Worm (Caenorhabditis elegans): ENCODE measurements around the gene adr-2.

Gene adr-2

ce11 chrIII:7184022-7184421, 48.7 kb downstream of the adr-2 start, which contains the start of gene yju-2 (continued):
- no peak for TF ChIP-seq ZK185.1 (tag; optimal IDR thresholded peaks at IDR 0.05; ENCODE audit: poor library complexity, severe bottlenecking)
- TF ChIP-seq D2030.7 (GFP tag; IDR thresholded peaks at IDR 0.05): no peak
- TF ChIP-seq dox-1 (GFP tag; IDR thresholded peaks at IDR 0.05): no peak
- peak; percentile 3 for TF ChIP-seq madf-10 (tag; optimal IDR thresholded peaks at IDR 0.05)
- no peak for TF ChIP-seq hmg-20 (GFP tag; IDR thresholded peaks at IDR 0.05)
- TF ChIP-seq ceh-79 (tag; optimal IDR thresholded peaks at IDR 0.05): no peak
- no peak for TF ChIP-seq Y67H2A.10 (GFP tag; conservative IDR thresholded peaks at IDR 0.05)

- TF ChIP-seq attf-5 (GFP tag; optimal IDR thresholded peaks at IDR 0.05) (peak; percentile 89), ceh-27 (GFP tag; optimal IDR thresholded peaks at IDR 0.05) (peak; percentile 23), pbrm-1 (GFP tag; IDR thresholded peaks at IDR 0.05) (peak; percentile 43; the same call in 1 of the 2 replicates), D2030.7 (GFP tag; IDR thresholded peaks at IDR 0.05) (peak; percentile 27; the same call in 1 of the 2 replicates), lin-54 (GFP tag; optimal IDR thresholded peaks at IDR 0.05) (peak; percentile 42), lin-35 (GFP tag; optimal IDR thresholded peaks at IDR 0.05) (peak in 1 of 3 experiments; percentile 28), hlh-26 (GFP tag; conservative IDR thresholded peaks at IDR 0.05) (no peak), snpc-3.4 (tag; optimal IDR thresholded peaks at IDR 0.05) (peak; percentile 9), lir-1 (GFP tag; conservative IDR thresholded peaks at IDR 0.05) (no peak), ceh-100 (GFP tag; IDR thresholded peaks at IDR 0.05) (peak; percentile 75), aptf-3 (GFP tag; IDR thresholded peaks at IDR 0.05) (0 out of 2 replicates have a peak, but pooled peaks have one; percentile 76), nhr-120 (GFP tag; IDR thresholded peaks at IDR 0.05) (no peak), tlf-1 (GFP tag; optimal IDR thresholded peaks at IDR 0.05) (peak; percentile 49), ZK185.1 (tag; optimal IDR thresholded peaks at IDR 0.05; ENCODE audit: poor library complexity, severe bottlenecking) (peak; percentile 24), athp-1 (tag; optimal IDR thresholded peaks at IDR 0.05) (peak; percentile 34), mes-4 (tag; optimal IDR thresholded peaks at IDR 0.05) (no peak), F57A8.1 (GFP tag; optimal IDR thresholded peaks at IDR 0.05) (no peak), B0336.3 (GFP tag; IDR thresholded peaks at IDR 0.05) (peak; percentile 70), snpc-4 (GFP tag; optimal IDR thresholded peaks at IDR 0.05) (no peak), snpc-4 (tag; optimal IDR thresholded peaks at IDR 0.05) (peak in 3 of 4 experiments; percentile 3 to 25 (median 9)), unc-130 (GFP tag; optimal IDR thresholded peaks at IDR 0.05) (peak; percentile 29), hmg-1.2 (GFP tag; IDR thresholded peaks at IDR 0.05) (peak; percentile 50), Y53G8AR.9 (GFP tag; conservative IDR thresholded peaks at IDR 0.05) (0 out of 2 replicates have a peak, but pooled peaks have one; percentile 45), F49E8.2 (tag; optimal IDR thresholded peaks at IDR 0.05; ENCODE audit: insufficient read depth) (peak; percentile 71), ekl-4 (GFP tag; IDR thresholded peaks at IDR 0.05) (0 out of 2 replicates have a peak, but pooled peaks have one; percentile 33), lin-26 (GFP tag; IDR thresholded peaks at IDR 0.05) (peak; percentile 64; the same call in 1 of the 2 replicates), C17E4.6 (GFP tag; IDR thresholded peaks at IDR 0.05) (no peak), F23B12.7 (tag; optimal IDR thresholded peaks at IDR 0.05; ENCODE audit: insufficient read depth) (peak; percentile 13), tbp1 (GFP tag; optimal IDR thresholded peaks at IDR 0.05) (peak; percentile 53), mcd-1 (GFP tag; IDR thresholded peaks at IDR 0.05) (peak; percentile 64), madf-3 (GFP tag; IDR thresholded peaks at IDR 0.05) (peak; percentile 81), hsf-1 (GFP tag; IDR thresholded peaks at IDR 0.05) (peak; percentile 54; the same call in 1 of the 2 replicates), die-1 (tag; optimal IDR thresholded peaks at IDR 0.05) (peak; percentile 49), F33H1.4 (GFP tag; IDR thresholded peaks at IDR 0.05) (peak; percentile 54; the same call in 1 of the 2 replicates), ztf-18 (tag; optimal IDR thresholded peaks at IDR 0.05) (peak; percentile 25), madf-8 (GFP tag; conservative IDR thresholded peaks at IDR 0.05) (peak; percentile 14; the same call in 1 of the 2 replicates), cebp-1 (GFP tag; IDR thresholded peaks at IDR 0.05) (peak; percentile 81), cebp-1 (tag; optimal IDR thresholded peaks at IDR 0.05) (peak; percentile 86), ceh-79 (tag; optimal IDR thresholded peaks at IDR 0.05) (no peak), atf-7 (tag; optimal IDR thresholded peaks at IDR 0.05) (peak; percentile 21), bed-2 (GFP tag; IDR thresholded peaks at IDR 0.05) (no peak), dpff-1 (tag; optimal IDR thresholded peaks at IDR 0.05) (no peak)
These were observed 50.9 kb downstream of the adr-2 start, which contains the start of gene epg-4 for ce11 chrIII:7181822-7182221. Gene epg-4, plus strand, starts transcription at chrIII:7182167.

Measured in whole organism, young adult.